Worm (Caenorhabditis elegans) whole organism, young adult: ENCODE results near the gene ddr-2.

ENCODE experiments used
- pha-4 ChIP-seq: fragments of 150-350 bp; sonication (generic microtip); optimal IDR thresholded peaks from 2 replicates; lab custom pipeline; 2014; ENCODE audit warnings: missing biosample characterization, missing genetic modification reagents, missing genetic modification characterization
- rpc-1 ChIP-seq, 2 experiments: fragments of 150-350 bp in 1 of 2; sonication (generic microtip) in 1 of 2; optimal IDR thresholded peaks; 2 replicates each; lab custom pipeline; 2014 to 2018; ENCODE audit warnings: missing biosample characterization in 1 of 2, missing genetic modification characterization in 1 of 2, missing genetic modification reagents in 1 of 2, missing genotype in 1 of 2
- tbp1 ChIP-seq: fragments of 200-800 bp; sonication (Bioruptor generic); optimal IDR thresholded peaks from 2 replicates; lab custom pipeline; 2018; ENCODE audit warnings: mild to moderate bottlenecking, missing genetic modification characterization, missing compliant biosample characterization
- unc-130 ChIP-seq: sonication (generic microtip); optimal IDR thresholded peaks from 2 replicates; lab custom pipeline; 2016; ENCODE audit warnings: missing genetic modification reagents, missing genetic modification characterization, missing compliant biosample characterization

ce11 chrX:3271673-3272072, 43.4 kb upstream of the ddr-2 start, which contains the start of gene K09C4.9:
- TF ChIP-seq tbp1 (GFP tag; lab: Kevin White, UChicago) (no peak), pha-4 (tag; lab: Kevin White, UChicago) (no peak), unc-130 (GFP tag; lab: Kevin White, UChicago) (no peak), rpc-1 (optimal IDR thresholded peaks at IDR 0.05; lab: Kevin White, UChicago) (no peak), rpc-1 (tag; optimal IDR thresholded peaks at IDR 0.05; lab: Kevin White, UChicago) (no peak)
